Worm (Caenorhabditis elegans): ENCODE measurements around the gene rnr-2.

ce11 chrIII:4099884-4100596 lies 5.3 kb upstream of the rnr-2 start:
- TF ChIP-seq ama-1 (optimal IDR thresholded peaks at IDR 0.05) (no peak), hmg-4 (GFP tag; optimal IDR thresholded peaks at IDR 0.05) (no peak), scrt-1 (GFP tag; IDR thresholded peaks at IDR 0.05) (no peak)

Data from whole organism, early embryonic.